Worm (Caenorhabditis elegans) whole organism, young adult: ENCODE results near the gene ZK402.1.

Experiments
- B0261.1 ChIP-seq: sonication (generic microtip); optimal IDR thresholded peaks from 2 replicates; lab custom pipeline; 2016; ENCODE audit warnings: mild to moderate bottlenecking, missing genetic modification characterization, moderate library complexity, missing compliant biosample characterization
- B0336.3 ChIP-seq: fragments of 200-800 bp; sonication (Bioruptor generic); IDR thresholded peaks from 2 replicates; pipeline ENCODE4 v1.3.6; 2022; ENCODE audit warnings: missing genetic modification characterization, missing compliant biosample characterization
- C06A6.2 ChIP-seq: fragments of 200-800 bp; sonication (Bioruptor generic); conservative IDR thresholded peaks from 2 replicates; pipeline ENCODE4 v1.3.6; 2022; ENCODE audit warnings: missing genetic modification characterization, missing compliant biosample characterization
- F39B2.1 ChIP-seq: fragments of 200-800 bp; sonication (Bioruptor generic); IDR thresholded peaks from 2 replicates; pipeline ENCODE4 v1.3.6; 2022; ENCODE audit warnings: missing genetic modification reagents, missing genetic modification characterization, missing compliant biosample characterization
- F57A8.1 ChIP-seq: fragments of 200-800 bp; sonication (Bioruptor generic); optimal IDR thresholded peaks from 2 replicates; lab custom pipeline; 2018; ENCODE audit warnings: mild to moderate bottlenecking, missing genetic modification characterization, moderate library complexity, missing compliant biosample characterization
- K11D2.4 ChIP-seq: fragments of 200-800 bp; sonication (Bioruptor generic); IDR thresholded peaks from 2 replicates; pipeline ENCODE4 v1.3.6; 2022; ENCODE audit warnings: missing genetic modification reagents, missing genetic modification characterization, missing compliant biosample characterization
- K12H6.12 ChIP-seq: fragments of 200-800 bp; sonication (Bioruptor generic); optimal IDR thresholded peaks from 2 replicates; lab custom pipeline; 2018; ENCODE audit warnings: mild to moderate bottlenecking, missing genetic modification characterization, missing compliant biosample characterization
- Y53G8AR.9 ChIP-seq: fragments of 200-800 bp; sonication (Bioruptor generic); conservative IDR thresholded peaks from 2 replicates; pipeline ENCODE4 v1.3.6; 2022; ENCODE audit warnings: missing genetic modification reagents, missing genetic modification characterization, missing compliant biosample characterization
- Y67H2A.10 ChIP-seq: fragments of 200-800 bp; sonication (Bioruptor generic); conservative IDR thresholded peaks from 2 replicates; pipeline ENCODE4 v1.3.6; 2022; ENCODE audit warnings: missing genetic modification reagents, missing genetic modification characterization, missing compliant biosample characterization
- Y95B8A.8 ChIP-seq: fragments of 200-800 bp; sonication (Bioruptor generic); IDR thresholded peaks from 2 replicates; pipeline ENCODE4 v1.3.6; 2022; ENCODE audit warnings: missing genetic modification reagents, missing genetic modification characterization, missing compliant biosample characterization
- ZK185.1 ChIP-seq: sonication (generic microtip); optimal IDR thresholded peaks from 2 replicates; lab custom pipeline; 2016; ENCODE audit warnings: mild to moderate bottlenecking, missing genetic modification characterization, missing compliant biosample characterization; ENCODE audit not compliant: poor library complexity, severe bottlenecking
- attf-5 ChIP-seq: fragments of 200-800 bp; sonication (Bioruptor generic); optimal IDR thresholded peaks from 2 replicates; lab custom pipeline; 2018; ENCODE audit warnings: mild to moderate bottlenecking, missing genetic modification characterization, missing compliant biosample characterization
- attf-6 ChIP-seq: fragments of 200-800 bp; sonication (Bioruptor generic); IDR thresholded peaks from 2 replicates; pipeline ENCODE4 v1.3.6; 2022; ENCODE audit warnings: missing genetic modification reagents, missing genetic modification characterization, missing compliant biosample characterization
- cebp-1 ChIP-seq, 2 experiments: fragments of 200-800 bp in 1 of 2; sonication (Bioruptor generic) in 1 of 2; sonication (generic microtip) in 1 of 2; IDR thresholded peaks in 1 of 2; optimal IDR thresholded peaks in 1 of 2; 2 replicates each; pipeline versions ENCODE4 v1.3.6 to Lab custom; 2017 to 2022; ENCODE audit warnings: missing compliant biosample characterization in 2 of 2, missing genetic modification characterization in 2 of 2, mild to moderate bottlenecking in 1 of 2, missing genetic modification reagents in 1 of 2, moderate library complexity in 1 of 2
- ceh-79 ChIP-seq: sonication (generic microtip); optimal IDR thresholded peaks from 2 replicates; lab custom pipeline; 2017; ENCODE audit warnings: mild to moderate bottlenecking, missing genetic modification characterization, missing compliant biosample characterization
- chd-7 ChIP-seq: sonication (generic microtip); optimal IDR thresholded peaks from 2 replicates; lab custom pipeline; 2016; ENCODE audit warnings: mild to moderate bottlenecking, missing genetic modification characterization, moderate library complexity, missing compliant biosample characterization
- die-1 ChIP-seq: sonication (generic microtip); optimal IDR thresholded peaks from 2 replicates; lab custom pipeline; 2016; ENCODE audit warnings: missing genotype, mild to moderate bottlenecking, missing genetic modification characterization, missing compliant biosample characterization
- efl-1 ChIP-seq: fragments of 150-350 bp; optimal IDR thresholded peaks from 2 replicates; lab custom pipeline; 2014; ENCODE audit warnings: missing biosample characterization, missing genetic modification reagents, missing genetic modification characterization
- egrh-3 ChIP-seq: fragments of 200-800 bp; sonication (Bioruptor generic); IDR thresholded peaks from 2 replicates; pipeline ENCODE4 v1.3.6; 2022; ENCODE audit warnings: missing genetic modification reagents, missing genetic modification characterization, missing compliant biosample characterization
- gei-17 ChIP-seq: fragments of 200-800 bp; sonication (Bioruptor generic); optimal IDR thresholded peaks from 2 replicates; lab custom pipeline; 2018; ENCODE audit warnings: mild to moderate bottlenecking, missing genetic modification characterization, missing compliant biosample characterization
- hlh-12 ChIP-seq: sonication (generic microtip); optimal IDR thresholded peaks from 2 replicates; lab custom pipeline; 2016; ENCODE audit warnings: missing genetic modification characterization, missing compliant biosample characterization
- hlh-26 ChIP-seq: fragments of 200-800 bp; sonication (Bioruptor generic); conservative IDR thresholded peaks from 2 replicates; pipeline ENCODE4 v1.3.6; 2022; ENCODE audit warnings: missing genetic modification reagents, missing genetic modification characterization, missing compliant biosample characterization
- hsf-1 ChIP-seq: fragments of 200-800 bp; sonication (Bioruptor generic); IDR thresholded peaks from 2 replicates; pipeline ENCODE4 v1.3.6; 2022; ENCODE audit warnings: missing genetic modification reagents, missing genetic modification characterization, missing compliant biosample characterization
- let-607 ChIP-seq, 2 experiments: fragments of 200-800 bp in 1 of 2; sonication (Bioruptor generic) in 1 of 2; sonication (generic microtip) in 1 of 2; optimal IDR thresholded peaks; 2 replicates each; lab custom pipeline; 2016 to 2018; ENCODE audit warnings: mild to moderate bottlenecking in 2 of 2, missing compliant biosample characterization in 2 of 2, missing genetic modification characterization in 2 of 2, moderate library complexity in 2 of 2, missing genotype in 1 of 2
- lin-35 ChIP-seq, 3 experiments: fragments of 150-350 bp in 2 of 3; sonication (generic microtip) in 1 of 3; optimal IDR thresholded peaks; 2 replicates each; lab custom pipeline; 2014 to 2018; ENCODE audit warnings: missing biosample characterization in 3 of 3, missing genetic modification characterization in 3 of 3, missing genetic modification reagents in 3 of 3
- lin-40 ChIP-seq: sonication (generic microtip); optimal IDR thresholded peaks from 2 replicates; lab custom pipeline; 2016; ENCODE audit warnings: missing genetic modification characterization, mild to moderate bottlenecking, missing compliant biosample characterization, missing genotype, missing genetic modification reagents
- lir-1 ChIP-seq: fragments of 200-800 bp; sonication (Bioruptor generic); conservative IDR thresholded peaks from 2 replicates; pipeline ENCODE4 v1.3.6; 2022; ENCODE audit warnings: missing genetic modification reagents, missing genetic modification characterization, missing compliant biosample characterization
- madf-6 ChIP-seq: fragments of 200-800 bp; sonication (Bioruptor generic); IDR thresholded peaks from 2 replicates; pipeline ENCODE4 v1.3.6; 2022; ENCODE audit warnings: missing genetic modification reagents, missing genetic modification characterization, missing compliant biosample characterization
- mcd-1 ChIP-seq: fragments of 200-800 bp; sonication (Bioruptor generic); IDR thresholded peaks from 2 replicates; pipeline ENCODE4 v1.3.6; 2022; ENCODE audit warnings: missing genetic modification reagents, missing genetic modification characterization, missing compliant biosample characterization
- mes-4 ChIP-seq: sonication (generic microtip); optimal IDR thresholded peaks from 2 replicates; lab custom pipeline; 2016; ENCODE audit warnings: missing genotype, missing genetic modification characterization, missing compliant biosample characterization
- nfya-1 ChIP-seq: sonication (generic microtip); optimal IDR thresholded peaks from 2 replicates; lab custom pipeline; 2017; ENCODE audit warnings: antibody characterized with exemption, missing compliant biosample characterization, missing genetic modification characterization, borderline replicate concordance; ENCODE audit not compliant: insufficient read depth
- nhr-179 ChIP-seq: sonication (generic microtip); optimal IDR thresholded peaks from 2 replicates; lab custom pipeline; 2016; ENCODE audit warnings: mild to moderate bottlenecking, missing genetic modification characterization, missing compliant biosample characterization
- nhr-90 ChIP-seq: sonication (generic microtip); optimal IDR thresholded peaks from 2 replicates; lab custom pipeline; 2016; ENCODE audit warnings: missing genotype, mild to moderate bottlenecking, missing genetic modification characterization, missing compliant biosample characterization
- rpc-1 ChIP-seq, 2 experiments: fragments of 150-350 bp in 1 of 2; sonication (generic microtip) in 1 of 2; optimal IDR thresholded peaks; 2 replicates each; lab custom pipeline; 2014 to 2018; ENCODE audit warnings: missing biosample characterization in 1 of 2, missing genetic modification characterization in 1 of 2, missing genetic modification reagents in 1 of 2, missing genotype in 1 of 2
- sdz-38 ChIP-seq: sonication (generic microtip); optimal IDR thresholded peaks from 2 replicates; lab custom pipeline; 2016; ENCODE audit warnings: missing genotype, missing genetic modification characterization, missing compliant biosample characterization
- snpc-3.4 ChIP-seq: sonication (generic microtip); optimal IDR thresholded peaks from 2 replicates; lab custom pipeline; 2017; ENCODE audit warnings: missing genetic modification characterization, mild to moderate bottlenecking, missing compliant biosample characterization, antibody characterized with exemption, moderate library complexity, missing genotype, missing genetic modification reagents
- snpc-4 ChIP-seq, 5 experiments: fragments of 150-350 bp in 1 of 5; sonication (generic microtip) in 4 of 5; optimal IDR thresholded peaks; 2 replicates each; lab custom pipeline; 2014 to 2018; ENCODE audit warnings: missing genetic modification characterization in 5 of 5, missing biosample characterization in 3 of 5, antibody characterized with exemption in 2 of 5, mild to moderate bottlenecking in 2 of 5, missing compliant biosample characterization in 2 of 5, missing genotype in 2 of 5, moderate library complexity in 2 of 5, missing genetic modification reagents in 1 of 5
- somi-1 ChIP-seq: fragments of 200-800 bp; sonication (Bioruptor generic); optimal IDR thresholded peaks from 2 replicates; lab custom pipeline; 2018; ENCODE audit warnings: mild to moderate bottlenecking, missing genetic modification characterization, missing compliant biosample characterization
- sptf-2 ChIP-seq: fragments of 200-800 bp; sonication (Bioruptor generic); optimal IDR thresholded peaks from 2 replicates; lab custom pipeline; 2018; ENCODE audit warnings: mild to moderate bottlenecking, missing genetic modification characterization, missing compliant biosample characterization
- unc-130 ChIP-seq: sonication (generic microtip); optimal IDR thresholded peaks from 2 replicates; lab custom pipeline; 2016; ENCODE audit warnings: missing genetic modification reagents, missing genetic modification characterization, missing compliant biosample characterization
- zfh-2 ChIP-seq: fragments of 200-800 bp; sonication (Bioruptor generic); conservative IDR thresholded peaks from 2 replicates; pipeline ENCODE4 v1.3.6; 2022; ENCODE audit warnings: missing genetic modification reagents, missing genetic modification characterization, missing compliant biosample characterization
- ztf-22 ChIP-seq: fragments of 200-800 bp; sonication (Bioruptor generic); optimal IDR thresholded peaks from 2 replicates; lab custom pipeline; 2018; ENCODE audit warnings: mild to moderate bottlenecking, missing genetic modification characterization, moderate library complexity, missing compliant biosample characterization
- ztf-25 ChIP-seq: fragments of 200-800 bp; sonication (Bioruptor generic); IDR thresholded peaks from 2 replicates; pipeline ENCODE4 v1.3.6; 2022; ENCODE audit warnings: missing genetic modification reagents, missing genetic modification characterization, missing compliant biosample characterization
- ztf-26 ChIP-seq: sonication (generic microtip); optimal IDR thresholded peaks from 2 replicates; lab custom pipeline; 2017; ENCODE audit warnings: missing genetic modification characterization, missing compliant biosample characterization
- ztf-28 ChIP-seq: fragments of 200-800 bp; sonication (Bioruptor generic); IDR thresholded peaks from 2 replicates; pipeline ENCODE4 v1.3.6; 2022; ENCODE audit warnings: missing genetic modification reagents, missing genetic modification characterization, missing compliant biosample characterization

The ZK402.1 gene

DNA sequence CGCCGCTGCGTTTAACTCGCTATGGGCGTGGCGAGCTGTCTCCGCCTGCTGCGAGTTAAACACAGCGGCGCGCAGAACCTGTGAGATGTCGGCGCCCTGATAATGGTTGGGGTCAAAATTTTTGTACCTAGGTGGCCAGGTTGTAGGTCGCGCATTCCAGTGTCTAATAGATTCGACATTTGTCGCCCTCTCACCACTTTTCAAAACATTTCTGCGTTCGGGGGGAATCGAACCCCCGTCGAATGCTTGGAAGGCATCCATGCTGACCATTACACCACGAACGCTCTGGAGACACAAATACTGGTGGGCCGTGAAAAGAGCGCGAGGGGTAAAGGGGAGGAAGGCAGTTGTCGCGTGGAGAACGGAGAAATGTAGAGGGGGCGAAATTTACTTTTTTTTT lies 24.7 kb upstream of the ZK402.1 start (continued):
- TF ChIP-seq lin-40 (tag; lab: Kevin White, UChicago), result peak; percentile 81
- peak; percentile 46 for TF ChIP-seq K12H6.12 (tag; lab: Kevin White, UChicago)
- TF ChIP-seq egrh-3 (GFP tag; lab: Robert Waterston, UW), result no peak; the same call in 1 of the 2 replicates
- TF ChIP-seq nhr-90 (tag; lab: Kevin White, UChicago), result peak; percentile 88
- peak; percentile 74 for TF ChIP-seq rpc-1 (optimal IDR thresholded peaks at IDR 0.05; lab: Kevin White, UChicago)
- peak; percentile 85 for TF ChIP-seq rpc-1 (tag; optimal IDR thresholded peaks at IDR 0.05; lab: Kevin White, UChicago)
- TF ChIP-seq mes-4 (tag; lab: Kevin White, UChicago), result peak; percentile 57
- TF ChIP-seq hlh-12, result no peak
- peak; percentile 89 for TF ChIP-seq K11D2.4 (GFP tag; lab: Robert Waterston, UW)
- TF ChIP-seq somi-1 (GFP tag; lab: Kevin White, UChicago), result peak; percentile 51
- TF ChIP-seq B0261.1 (tag; lab: Kevin White, UChicago), result peak; percentile 94
- TF ChIP-seq gei-17 (GFP tag; lab: Kevin White, UChicago), result peak; percentile 88
- 0 out of 2 replicates have a peak, but pooled peaks have one; percentile 41 for TF ChIP-seq attf-6 (GFP tag; lab: Robert Waterston, UW)
- TF ChIP-seq hsf-1 (GFP tag; lab: Robert Waterston, UW), result 0 out of 2 replicates have a peak, but pooled peaks have one; percentile 37
- no peak for TF ChIP-seq nfya-1 (tag; lab: Kevin White, UChicago)
- no peak for TF ChIP-seq ceh-79 (tag; lab: Kevin White, UChicago)
- no peak for TF ChIP-seq hlh-26 (GFP tag; lab: Robert Waterston, UW)
- peak; percentile 52; the same call in 1 of the 2 replicates for TF ChIP-seq Y95B8A.8 (GFP tag; lab: Robert Waterston, UW)
- TF ChIP-seq ztf-25 (GFP tag; lab: Robert Waterston, UW), result 0 out of 2 replicates have a peak, but pooled peaks have one; percentile 66
- TF ChIP-seq snpc-3.4, result peak; percentile 18
- TF ChIP-seq lin-35 (GFP tag; optimal IDR thresholded peaks at IDR 0.05; lab: Kevin White, UChicago), result peak in 1 of 3 experiments; percentile 64
- peak; percentile 32 for TF ChIP-seq Y67H2A.10
- TF ChIP-seq mcd-1 (GFP tag; lab: Robert Waterston, UW), result peak; percentile 74
- TF ChIP-seq nhr-179, result peak; percentile 53
- 0 out of 2 replicates have a peak, but pooled peaks have one; percentile 35 for TF ChIP-seq cebp-1 (GFP tag; IDR thresholded peaks at IDR 0.05; lab: Robert Waterston, UW)
- TF ChIP-seq cebp-1 (tag; optimal IDR thresholded peaks at IDR 0.05; lab: Kevin White, UChicago), result peak; percentile 78
- peak; percentile 42 for TF ChIP-seq unc-130 (GFP tag; lab: Kevin White, UChicago)
- peak; percentile 31 for TF ChIP-seq F57A8.1 (GFP tag; lab: Kevin White, UChicago)
- TF ChIP-seq chd-7 (tag; lab: Kevin White, UChicago), result peak; percentile 83
- peak; percentile 51; the same call in 1 of the 2 replicates for TF ChIP-seq madf-6 (GFP tag; lab: Robert Waterston, UW)
- peak; percentile 70 for TF ChIP-seq ztf-22 (GFP tag; lab: Kevin White, UChicago)
- no peak; the same call in 1 of the 2 replicates for TF ChIP-seq lir-1 (GFP tag; lab: Robert Waterston, UW)
- TF ChIP-seq efl-1, result no peak
- no peak for TF ChIP-seq F39B2.1 (GFP tag; lab: Robert Waterston, UW)
- peak; percentile 74 for TF ChIP-seq B0336.3 (GFP tag; lab: Robert Waterston, UW)
- no peak for TF ChIP-seq sdz-38 (tag; lab: Kevin White, UChicago)
- TF ChIP-seq snpc-4 (GFP tag; optimal IDR thresholded peaks at IDR 0.05; lab: Kevin White, UChicago), result peak; percentile 66
- TF ChIP-seq snpc-4 (tag; optimal IDR thresholded peaks at IDR 0.05; lab: Kevin White, UChicago), result peak in 3 of 4 experiments; percentile 78 to 86 (median 81)
- peak; percentile 46 to 63 for TF ChIP-seq let-607 (tag; optimal IDR thresholded peaks at IDR 0.05; lab: Kevin White, UChicago)
- TF ChIP-seq attf-5 (GFP tag; lab: Kevin White, UChicago), result peak; percentile 53
- TF ChIP-seq Y53G8AR.9 (GFP tag; lab: Robert Waterston, UW), result peak; percentile 78
- no peak for TF ChIP-seq ztf-28 (GFP tag; lab: Robert Waterston, UW)
- TF ChIP-seq ztf-26, result peak; percentile 68
- peak; percentile 77 for TF ChIP-seq ZK185.1 (tag; lab: Kevin White, UChicago)
- TF ChIP-seq die-1 (tag; lab: Kevin White, UChicago), result peak; percentile 81
- 0 out of 2 replicates have a peak, but pooled peaks have one; percentile 30 for TF ChIP-seq C06A6.2 (GFP tag; lab: Robert Waterston, UW)
- peak; percentile 71 for TF ChIP-seq sptf-2 (GFP tag; lab: Kevin White, UChicago)
- peak; percentile 83 for TF ChIP-seq zfh-2 (GFP tag; lab: Robert Waterston, UW)
